Worm (Caenorhabditis elegans) whole organism, L2 larva: ENCODE measurements around the gene gtf-2A2.

Experiments
- C34F6.9 ChIP-seq: fragments of 150-350 bp; optimal IDR thresholded peaks from 2 replicates; lab custom pipeline; 2014; ENCODE audit warnings: missing biosample characterization, missing genetic modification characterization
- F13H6.1 ChIP-seq: sonication (generic microtip); optimal IDR thresholded peaks from 2 replicates; lab custom pipeline; 2016; ENCODE audit warnings: missing genetic modification characterization, missing compliant biosample characterization
- R02D3.7 ChIP-seq: fragments of 150-350 bp; optimal IDR thresholded peaks from 2 replicates; lab custom pipeline; 2014; ENCODE audit warnings: missing biosample characterization, missing genetic modification characterization
- Y55F3AM.14 ChIP-seq: fragments of 200-800 bp; sonication (Bioruptor generic); optimal IDR thresholded peaks from 2 replicates; lab custom pipeline; 2018; ENCODE audit warnings: mild to moderate bottlenecking, missing genetic modification characterization, missing compliant biosample characterization
- ZK546.5 ChIP-seq: sonication (generic microtip); optimal IDR thresholded peaks from 2 replicates; lab custom pipeline; 2017; ENCODE audit warnings: missing biosample characterization, missing genetic modification characterization
- alr-1 ChIP-seq: fragments of 150-350 bp; optimal IDR thresholded peaks from 2 replicates; lab custom pipeline; 2014; ENCODE audit warnings: missing biosample characterization, missing genetic modification characterization
- aly-2 ChIP-seq: fragments of 150-350 bp; optimal IDR thresholded peaks from 2 replicates; lab custom pipeline; 2014; ENCODE audit warnings: missing biosample characterization, missing genetic modification characterization
- ama-1 ChIP-seq: fragments of 150-350 bp; optimal IDR thresholded peaks from 2 replicates; lab custom pipeline; 2018; ENCODE audit warnings: inconsistent platforms
- blmp-1 ChIP-seq: sonication (generic microtip); optimal IDR thresholded peaks from 2 replicates; lab custom pipeline; 2017; ENCODE audit warnings: missing genetic modification characterization, mild to moderate bottlenecking, missing compliant biosample characterization, antibody characterized with exemption, moderate library complexity; ENCODE audit not compliant: insufficient read depth
- ceh-16 ChIP-seq: fragments of 150-350 bp; optimal IDR thresholded peaks from 2 replicates; lab custom pipeline; 2014; ENCODE audit warnings: missing biosample characterization, missing genetic modification characterization
- ceh-82 ChIP-seq: fragments of 150-350 bp; optimal IDR thresholded peaks from 2 replicates; lab custom pipeline; 2014; ENCODE audit warnings: missing biosample characterization, missing genetic modification characterization
- crh-2 ChIP-seq: sonication (generic microtip); optimal IDR thresholded peaks from 2 replicates; lab custom pipeline; 2017; ENCODE audit warnings: missing biosample characterization, missing genetic modification characterization
- dmd-4 ChIP-seq: sonication (generic microtip); optimal IDR thresholded peaks from 2 replicates; lab custom pipeline; 2017; ENCODE audit warnings: missing biosample characterization, missing genetic modification characterization
- egl-27 ChIP-seq: sonication (generic microtip); optimal IDR thresholded peaks from 3 replicates; lab custom pipeline; 2017; ENCODE audit warnings: missing biosample characterization, missing genetic modification reagents, missing genetic modification characterization
- elt-1 ChIP-seq: fragments of 150-350 bp; optimal IDR thresholded peaks from 2 replicates; lab custom pipeline; 2014; ENCODE audit warnings: missing biosample characterization, missing genetic modification characterization
- elt-3 ChIP-seq: sonication (generic microtip); optimal IDR thresholded peaks from 2 replicates; lab custom pipeline; 2017; ENCODE audit warnings: missing biosample characterization, missing genetic modification characterization
- fos-1 ChIP-seq: fragments of 150-350 bp; optimal IDR thresholded peaks from 2 replicates; lab custom pipeline; 2014; ENCODE audit warnings: missing biosample characterization, missing genetic modification characterization
- gmeb-1 ChIP-seq: fragments of 150-350 bp; optimal IDR thresholded peaks from 2 replicates; lab custom pipeline; 2014; ENCODE audit warnings: missing biosample characterization, missing genetic modification characterization
- lin-11 ChIP-seq: fragments of 150-350 bp; sonication (generic microtip); optimal IDR thresholded peaks from 2 replicates; lab custom pipeline; 2014; ENCODE audit warnings: missing biosample characterization, missing genetic modification characterization, inconsistent platforms, mixed read lengths
- lin-13 ChIP-seq: fragments of 150-350 bp; optimal IDR thresholded peaks from 2 replicates; lab custom pipeline; 2014; ENCODE audit warnings: missing biosample characterization, missing genetic modification reagents, missing genetic modification characterization
- lin-39 ChIP-seq: fragments of 150-350 bp; optimal IDR thresholded peaks from 2 replicates; lab custom pipeline; 2014; ENCODE audit warnings: missing biosample characterization, missing genetic modification reagents, missing genetic modification characterization
- lsy-2 ChIP-seq, 2 experiments: fragments of 150-350 bp in 1 of 2; sonication (generic microtip) in 1 of 2; optimal IDR thresholded peaks; 2 replicates each; lab custom pipeline; 2014 to 2017; ENCODE audit warnings: missing biosample characterization in 2 of 2, missing genetic modification characterization in 2 of 2
- mab-5 ChIP-seq: fragments of 150-350 bp; optimal IDR thresholded peaks from 2 replicates; lab custom pipeline; 2014; ENCODE audit warnings: missing biosample characterization, missing genetic modification characterization
- mbf-1 ChIP-seq: sonication (generic microtip); optimal IDR thresholded peaks from 2 replicates; lab custom pipeline; 2017; ENCODE audit warnings: missing biosample characterization, missing genetic modification characterization
- mdl-1 ChIP-seq, 2 experiments: fragments of 150-350 bp in 1 of 2; sonication (generic microtip) in 1 of 2; optimal IDR thresholded peaks; 2 replicates each; lab custom pipeline; 2017; ENCODE audit warnings: missing biosample characterization in 2 of 2, missing genetic modification characterization in 2 of 2
- nhr-10 ChIP-seq: sonication (generic microtip); optimal IDR thresholded peaks from 2 replicates; lab custom pipeline; 2017; ENCODE audit warnings: missing biosample characterization, missing genetic modification characterization
- nhr-11 ChIP-seq: fragments of 150-350 bp; optimal IDR thresholded peaks from 2 replicates; lab custom pipeline; 2014; ENCODE audit warnings: missing biosample characterization, missing genetic modification characterization
- nhr-12 ChIP-seq: fragments of 150-350 bp; optimal IDR thresholded peaks from 2 replicates; lab custom pipeline; 2014; ENCODE audit warnings: missing biosample characterization, missing genetic modification characterization
- nhr-129 ChIP-seq: fragments of 150-350 bp; optimal IDR thresholded peaks from 2 replicates; lab custom pipeline; 2014; ENCODE audit warnings: missing biosample characterization, missing genetic modification characterization
- nhr-237 ChIP-seq: fragments of 150-350 bp; optimal IDR thresholded peaks from 2 replicates; lab custom pipeline; 2014; ENCODE audit warnings: missing biosample characterization, missing genetic modification characterization
- nhr-25 ChIP-seq: fragments of 150-350 bp; sonication (generic microtip); optimal IDR thresholded peaks from 3 replicates; lab custom pipeline; 2014; ENCODE audit warnings: missing biosample characterization, missing genetic modification characterization
- nhr-6 ChIP-seq: fragments of 150-350 bp; optimal IDR thresholded peaks from 2 replicates; lab custom pipeline; 2014; ENCODE audit warnings: missing biosample characterization, missing genetic modification characterization
- nhr-77 ChIP-seq: fragments of 150-350 bp; optimal IDR thresholded peaks from 2 replicates; lab custom pipeline; 2014; ENCODE audit warnings: missing biosample characterization, missing genetic modification characterization
- peb-1 ChIP-seq: fragments of 150-350 bp; optimal IDR thresholded peaks from 2 replicates; lab custom pipeline; 2014; ENCODE audit warnings: missing biosample characterization, missing genetic modification characterization
- skn-1 ChIP-seq: sonication (generic microtip); optimal IDR thresholded peaks from 2 replicates; lab custom pipeline; 2017; ENCODE audit warnings: missing biosample characterization, missing genetic modification characterization
- sma-3 ChIP-seq: sonication (generic microtip); optimal IDR thresholded peaks from 2 replicates; lab custom pipeline; 2016; ENCODE audit warnings: missing genetic modification reagents, missing genetic modification characterization, missing compliant biosample characterization
- sma-9 ChIP-seq, 2 experiments: fragments of 150-350 bp in 1 of 2; sonication (generic microtip) in 1 of 2; optimal IDR thresholded peaks; 2 replicates each; lab custom pipeline; 2014 to 2016; ENCODE audit warnings: missing genetic modification characterization in 2 of 2, mild to moderate bottlenecking in 1 of 2, missing biosample characterization in 1 of 2, missing compliant biosample characterization in 1 of 2, missing genetic modification reagents in 1 of 2, moderate library complexity in 1 of 2
- snpc-4 ChIP-seq: fragments of 150-350 bp; optimal IDR thresholded peaks from 2 replicates; lab custom pipeline; 2014; ENCODE audit warnings: missing biosample characterization, missing genetic modification characterization
- unc-39 ChIP-seq: fragments of 150-350 bp; optimal IDR thresholded peaks from 2 replicates; lab custom pipeline; 2014; ENCODE audit warnings: missing biosample characterization, missing genetic modification characterization
- unc-55 ChIP-seq: fragments of 150-350 bp; sonication (generic microtip); optimal IDR thresholded peaks from 3 replicates; lab custom pipeline; 2014; ENCODE audit warnings: missing biosample characterization, missing genetic modification reagents, missing genetic modification characterization
- unc-62 ChIP-seq: fragments of 150-350 bp; optimal IDR thresholded peaks from 2 replicates; lab custom pipeline; 2014; ENCODE audit warnings: missing biosample characterization, missing genetic modification reagents, missing genetic modification characterization
- zag-1 ChIP-seq: fragments of 150-350 bp; optimal IDR thresholded peaks from 2 replicates; lab custom pipeline; 2014; ENCODE audit warnings: missing biosample characterization, missing genetic modification characterization
- ztf-11 ChIP-seq: sonication (generic microtip); optimal IDR thresholded peaks from 2 replicates; lab custom pipeline; 2017; ENCODE audit warnings: missing biosample characterization, missing genetic modification characterization

Gene gtf-2A2

ce11 chrIII:12624466-12624865, at the start of gene gtf-2A2:
TSS of gene gtf-2A2 (plus strand) at chrIII:12624766.
- TF ChIP-seq nhr-77 (tag; lab: Kevin White, UChicago) (no peak), peb-1 (tag; lab: Kevin White, UChicago) (no peak), blmp-1 (no peak), nhr-6 (tag; lab: Kevin White, UChicago) (no peak), nhr-237 (no peak), lin-39 (tag; lab: Kevin White, UChicago) (no peak), fos-1 (tag; lab: Kevin White, UChicago) (no peak), lin-13 (no peak), ZK546.5 (tag; lab: Kevin White, UChicago) (no peak), crh-2 (tag; lab: Kevin White, UChicago) (no peak), skn-1 (tag; lab: Kevin White, UChicago) (no peak), mab-5 (tag; lab: Kevin White, UChicago) (no peak), nhr-11 (tag; lab: Kevin White, UChicago) (no peak), egl-27 (no peak), unc-39 (tag; lab: Kevin White, UChicago) (no peak), elt-3 (tag; lab: Kevin White, UChicago) (no peak), lsy-2 (tag; optimal IDR thresholded peaks at IDR 0.05; lab: Kevin White, UChicago) (no peak), lin-11 (no peak), unc-55 (GFP tag; lab: Kevin White, UChicago) (no peak), mdl-1 (tag; optimal IDR thresholded peaks at IDR 0.05; lab: Kevin White, UChicago) (no peak)

ce11 chrIII:12575350-12576292, 48.9 kb upstream of the gtf-2A2 start, which contains the start of gene aakg-1:
TSS of gene aakg-1 (minus strand) at chrIII:12575401.
- TF ChIP-seq nhr-11 (tag; lab: Kevin White, UChicago) = no peak
- no peak for TF ChIP-seq dmd-4
- TF ChIP-seq nhr-237 = no peak
- peak; percentile 33 for TF ChIP-seq ceh-16 (tag; lab: Kevin White, UChicago)
- TF ChIP-seq mab-5 (tag; lab: Kevin White, UChicago) = no peak
- no peak for TF ChIP-seq unc-62 (GFP tag; lab: Kevin White, UChicago)
- TF ChIP-seq crh-2 (tag; lab: Kevin White, UChicago) = no peak
- peak; percentile 4 for TF ChIP-seq nhr-129 (tag; lab: Kevin White, UChicago)
- no peak for TF ChIP-seq nhr-10 (tag; lab: Kevin White, UChicago)
- no peak for TF ChIP-seq gmeb-1 (tag; lab: Kevin White, UChicago)

- TF ChIP-seq elt-1 (tag; lab: Kevin White, UChicago) (no peak), sma-9 (GFP tag; optimal IDR thresholded peaks at IDR 0.05; lab: Kevin White, UChicago) (peak; percentile 99), sma-9 (tag; optimal IDR thresholded peaks at IDR 0.05; lab: Kevin White, UChicago) (peak; percentile 50), sma-3 (peak; percentile 76), nhr-10 (tag; lab: Kevin White, UChicago) (no peak), nhr-11 (tag; lab: Kevin White, UChicago) (no peak), mbf-1 (tag; lab: Kevin White, UChicago) (no peak), ztf-11 (tag; lab: Kevin White, UChicago) (no peak), nhr-129 (tag; lab: Kevin White, UChicago) (peak; percentile 98), ceh-82 (peak; percentile 5), nhr-237 (peak; percentile 1), elt-3 (tag; lab: Kevin White, UChicago) (no peak), dmd-4 (no peak), blmp-1 (peak; percentile 89), mab-5 (tag; lab: Kevin White, UChicago) (peak; percentile 20), gmeb-1 (tag; lab: Kevin White, UChicago) (peak; percentile 76), unc-39 (tag; lab: Kevin White, UChicago) (no peak), crh-2 (tag; lab: Kevin White, UChicago) (peak; percentile 96), lin-39 (tag; lab: Kevin White, UChicago) (no peak), nhr-12 (tag; lab: Kevin White, UChicago) (no peak), nhr-6 (tag; lab: Kevin White, UChicago) (peak; percentile 93), lin-13 (peak; percentile 87), egl-27 (peak; percentile 96), Y55F3AM.14 (GFP tag; lab: Kevin White, UChicago) (peak; percentile 92), C34F6.9 (peak; percentile 99), aly-2 (tag; lab: Kevin White, UChicago) (no peak), snpc-4 (tag; lab: Kevin White, UChicago) (peak; percentile 84), ceh-16 (tag; lab: Kevin White, UChicago) (no peak), zag-1 (tag; lab: Kevin White, UChicago) (peak; percentile 91), mdl-1 (tag; optimal IDR thresholded peaks at IDR 0.05; lab: Kevin White, UChicago) (peak; percentile 100), alr-1 (tag; lab: Kevin White, UChicago) (no peak), lsy-2 (tag; optimal IDR thresholded peaks at IDR 0.05; lab: Kevin White, UChicago) (peak; percentile 65 to 94), skn-1 (tag; lab: Kevin White, UChicago) (no peak), nhr-25 (tag; lab: Kevin White, UChicago) (peak; percentile 90), R02D3.7 (no peak), fos-1 (tag; lab: Kevin White, UChicago) (peak; percentile 85), unc-62 (GFP tag; lab: Kevin White, UChicago) (peak; percentile 52), ama-1 (lab: Kevin White, UChicago) (no peak), nhr-77 (tag; lab: Kevin White, UChicago) (no peak), lin-11 (peak; percentile 76), F13H6.1 (tag; lab: Kevin White, UChicago) (peak; percentile 97), ZK546.5 (tag; lab: Kevin White, UChicago) (no peak)
These were observed 41.1 kb upstream of the gtf-2A2 start for ce11 chrIII:12583466-12583865.
